Worm (Caenorhabditis elegans) whole organism, young adult: Measurements from ENCODE around the gene F58E1.13.

Source experiments
- B0035.1 ChIP-seq: sonication (generic microtip); optimal IDR thresholded peaks from 2 replicates; lab custom pipeline; 2016; ENCODE audit warnings: missing genetic modification characterization, mild to moderate bottlenecking, missing compliant biosample characterization, missing genotype, missing genetic modification reagents
- F33H1.4 ChIP-seq: fragments of 200-800 bp; sonication (Bioruptor generic); IDR thresholded peaks from 2 replicates; pipeline ENCODE4 v1.3.6; 2022; ENCODE audit warnings: missing genetic modification reagents, missing genetic modification characterization, missing compliant biosample characterization
- F37B4.10 ChIP-seq: fragments of 200-800 bp; sonication (Bioruptor generic); IDR thresholded peaks from 2 replicates; pipeline ENCODE4 v1.3.6; 2022; ENCODE audit warnings: missing genetic modification characterization, missing compliant biosample characterization
- F49E8.2 ChIP-seq: sonication (generic microtip); optimal IDR thresholded peaks from 3 replicates; lab custom pipeline; 2017; ENCODE audit warnings: missing genetic modification characterization, mild to moderate bottlenecking, missing compliant biosample characterization, antibody characterized with exemption, moderate library complexity; ENCODE audit not compliant: insufficient read depth
- F52B5.7 ChIP-seq: sonication (generic microtip); optimal IDR thresholded peaks from 2 replicates; lab custom pipeline; 2016; ENCODE audit warnings: mild to moderate bottlenecking, missing genetic modification characterization, missing compliant biosample characterization
- F55B11.4 ChIP-seq: sonication (generic microtip); optimal IDR thresholded peaks from 2 replicates; lab custom pipeline; 2016; ENCODE audit warnings: missing compliant biosample characterization, missing genetic modification characterization, borderline replicate concordance; ENCODE audit not compliant: insufficient read depth
- T07F8.4 ChIP-seq: sonication (generic microtip); optimal IDR thresholded peaks from 2 replicates; lab custom pipeline; 2016; ENCODE audit warnings: mild to moderate bottlenecking, missing genetic modification characterization, moderate library complexity, missing compliant biosample characterization
- Y53F4B.3 ChIP-seq: fragments of 200-800 bp; sonication (Bioruptor generic); IDR thresholded peaks from 2 replicates; pipeline ENCODE4 v1.3.6; 2022; ENCODE audit warnings: missing genetic modification reagents, missing genetic modification characterization, missing compliant biosample characterization
- Y56A3A.18 ChIP-seq: fragments of 200-800 bp; sonication (Bioruptor generic); IDR thresholded peaks from 2 replicates; pipeline ENCODE4 v1.3.6; 2022; ENCODE audit warnings: missing genetic modification reagents, missing genetic modification characterization, missing compliant biosample characterization
- Y67H2A.10 ChIP-seq: fragments of 200-800 bp; sonication (Bioruptor generic); conservative IDR thresholded peaks from 2 replicates; pipeline ENCODE4 v1.3.6; 2022; ENCODE audit warnings: missing genetic modification reagents, missing genetic modification characterization, missing compliant biosample characterization
- Y79H2A.3 ChIP-seq: fragments of 200-800 bp; sonication (Bioruptor generic); conservative IDR thresholded peaks from 2 replicates; pipeline ENCODE4 v1.3.6; 2022; ENCODE audit warnings: missing genetic modification reagents, missing genetic modification characterization, missing compliant biosample characterization
- ZK185.1 ChIP-seq: sonication (generic microtip); optimal IDR thresholded peaks from 2 replicates; lab custom pipeline; 2016; ENCODE audit warnings: mild to moderate bottlenecking, missing genetic modification characterization, missing compliant biosample characterization; ENCODE audit not compliant: poor library complexity, severe bottlenecking
- akir-1 ChIP-seq: fragments of 200-800 bp; sonication (Bioruptor generic); optimal IDR thresholded peaks from 2 replicates; lab custom pipeline; 2018; ENCODE audit warnings: mild to moderate bottlenecking, missing genetic modification characterization, moderate library complexity, missing compliant biosample characterization
- aptf-3 ChIP-seq: fragments of 200-800 bp; sonication (Bioruptor generic); IDR thresholded peaks from 2 replicates; pipeline ENCODE4 v1.3.6; 2022; ENCODE audit warnings: missing genetic modification characterization, missing compliant biosample characterization
- bed-1 ChIP-seq: fragments of 200-800 bp; sonication (Bioruptor generic); IDR thresholded peaks from 2 replicates; pipeline ENCODE4 v1.3.6; 2022; ENCODE audit warnings: missing genetic modification reagents, missing genetic modification characterization, missing compliant biosample characterization
- ceh-100 ChIP-seq: fragments of 200-800 bp; sonication (Bioruptor generic); IDR thresholded peaks from 2 replicates; pipeline ENCODE4 v1.3.6; 2022; ENCODE audit warnings: missing genetic modification reagents, missing genetic modification characterization, missing compliant biosample characterization
- chd-7 ChIP-seq: sonication (generic microtip); optimal IDR thresholded peaks from 2 replicates; lab custom pipeline; 2016; ENCODE audit warnings: mild to moderate bottlenecking, missing genetic modification characterization, moderate library complexity, missing compliant biosample characterization
- dox-1 ChIP-seq: fragments of 200-800 bp; sonication (Bioruptor generic); IDR thresholded peaks from 2 replicates; pipeline ENCODE4 v1.3.6; 2022; ENCODE audit warnings: missing genetic modification reagents, missing genetic modification characterization, missing compliant biosample characterization
- dpl-1 ChIP-seq: fragments of 150-350 bp; optimal IDR thresholded peaks from 2 replicates; lab custom pipeline; 2014; ENCODE audit warnings: missing biosample characterization, missing genetic modification reagents, missing genetic modification characterization
- efl-1 ChIP-seq: fragments of 150-350 bp; optimal IDR thresholded peaks from 2 replicates; lab custom pipeline; 2014; ENCODE audit warnings: missing biosample characterization, missing genetic modification reagents, missing genetic modification characterization
- egl-44 ChIP-seq: fragments of 200-800 bp; sonication (Bioruptor generic); IDR thresholded peaks from 2 replicates; pipeline ENCODE4 v1.3.6; 2022; ENCODE audit warnings: missing genetic modification reagents, missing genetic modification characterization, missing compliant biosample characterization
- egrh-3 ChIP-seq: fragments of 200-800 bp; sonication (Bioruptor generic); IDR thresholded peaks from 2 replicates; pipeline ENCODE4 v1.3.6; 2022; ENCODE audit warnings: missing genetic modification reagents, missing genetic modification characterization, missing compliant biosample characterization
- ekl-4 ChIP-seq: fragments of 200-800 bp; sonication (Bioruptor generic); IDR thresholded peaks from 2 replicates; pipeline ENCODE4 v1.3.6; 2022; ENCODE audit warnings: missing genetic modification reagents, missing genetic modification characterization, missing compliant biosample characterization
- fkh-3 ChIP-seq: sonication (generic microtip); optimal IDR thresholded peaks from 2 replicates; lab custom pipeline; 2016; ENCODE audit warnings: mild to moderate bottlenecking, missing genetic modification characterization, missing compliant biosample characterization
- let-526 ChIP-seq: fragments of 200-800 bp; sonication (Bioruptor generic); IDR thresholded peaks from 2 replicates; pipeline ENCODE4 v1.3.6; 2022; ENCODE audit warnings: missing genetic modification reagents, missing genetic modification characterization, missing compliant biosample characterization
- lir-1 ChIP-seq: fragments of 200-800 bp; sonication (Bioruptor generic); conservative IDR thresholded peaks from 2 replicates; pipeline ENCODE4 v1.3.6; 2022; ENCODE audit warnings: missing genetic modification reagents, missing genetic modification characterization, missing compliant biosample characterization
- lsy-27 ChIP-seq: sonication (generic microtip); optimal IDR thresholded peaks from 2 replicates; lab custom pipeline; 2017; ENCODE audit warnings: missing genetic modification characterization, mild to moderate bottlenecking, missing compliant biosample characterization, antibody characterized with exemption, missing genotype, borderline replicate concordance; ENCODE audit not compliant: insufficient read depth
- madf-3 ChIP-seq: fragments of 200-800 bp; sonication (Bioruptor generic); IDR thresholded peaks from 2 replicates; pipeline ENCODE4 v1.3.6; 2022; ENCODE audit warnings: missing genetic modification reagents, missing genetic modification characterization, missing compliant biosample characterization
- madf-6 ChIP-seq: fragments of 200-800 bp; sonication (Bioruptor generic); IDR thresholded peaks from 2 replicates; pipeline ENCODE4 v1.3.6; 2022; ENCODE audit warnings: missing genetic modification reagents, missing genetic modification characterization, missing compliant biosample characterization
- mel-28 ChIP-seq: sonication (generic microtip); optimal IDR thresholded peaks from 2 replicates; lab custom pipeline; 2016; ENCODE audit warnings: borderline replicate concordance, mild to moderate bottlenecking, missing genetic modification characterization, missing compliant biosample characterization
- rec-8 ChIP-seq, 2 experiments: sonication (generic microtip); optimal IDR thresholded peaks; 2 replicates each; lab custom pipeline; 2016; ENCODE audit warnings: mild to moderate bottlenecking in 2 of 2, missing genetic modification characterization in 2 of 2, missing genetic modification reagents in 2 of 2, missing genotype in 2 of 2, missing biosample characterization in 1 of 2, missing compliant biosample characterization in 1 of 2, moderate library complexity in 1 of 2
- rpc-1 ChIP-seq, 2 experiments: fragments of 150-350 bp in 1 of 2; sonication (generic microtip) in 1 of 2; optimal IDR thresholded peaks; 2 replicates each; lab custom pipeline; 2014 to 2018; ENCODE audit warnings: missing biosample characterization in 1 of 2, missing genetic modification characterization in 1 of 2, missing genetic modification reagents in 1 of 2, missing genotype in 1 of 2
- snpc-1.1 ChIP-seq: sonication (generic microtip); optimal IDR thresholded peaks from 2 replicates; lab custom pipeline; 2017; ENCODE audit warnings: missing genetic modification characterization, mild to moderate bottlenecking, missing compliant biosample characterization, antibody characterized with exemption, moderate library complexity, missing genotype, missing genetic modification reagents; ENCODE audit not compliant: insufficient read depth
- snpc-1.3 ChIP-seq: sonication (generic microtip); optimal IDR thresholded peaks from 2 replicates; lab custom pipeline; 2017; ENCODE audit warnings: missing genetic modification characterization, mild to moderate bottlenecking, missing compliant biosample characterization, antibody characterized with exemption, moderate library complexity, missing genotype, missing genetic modification reagents; ENCODE audit not compliant: insufficient read depth
- sptf-2 ChIP-seq: fragments of 200-800 bp; sonication (Bioruptor generic); optimal IDR thresholded peaks from 2 replicates; lab custom pipeline; 2018; ENCODE audit warnings: mild to moderate bottlenecking, missing genetic modification characterization, missing compliant biosample characterization
- unc-130 ChIP-seq: sonication (generic microtip); optimal IDR thresholded peaks from 2 replicates; lab custom pipeline; 2016; ENCODE audit warnings: missing genetic modification reagents, missing genetic modification characterization, missing compliant biosample characterization
- xnd-1 ChIP-seq: sonication (generic microtip); optimal IDR thresholded peaks from 2 replicates; lab custom pipeline; 2016; ENCODE audit warnings: missing genotype, missing genetic modification reagents, missing genetic modification characterization, missing compliant biosample characterization
- ztf-18 ChIP-seq: sonication (generic microtip); optimal IDR thresholded peaks from 2 replicates; lab custom pipeline; 2016; ENCODE audit warnings: missing genotype, mild to moderate bottlenecking, missing genetic modification characterization, missing compliant biosample characterization
- ztf-22 ChIP-seq: fragments of 200-800 bp; sonication (Bioruptor generic); optimal IDR thresholded peaks from 2 replicates; lab custom pipeline; 2018; ENCODE audit warnings: mild to moderate bottlenecking, missing genetic modification characterization, moderate library complexity, missing compliant biosample characterization
- ztf-25 ChIP-seq: fragments of 200-800 bp; sonication (Bioruptor generic); IDR thresholded peaks from 2 replicates; pipeline ENCODE4 v1.3.6; 2022; ENCODE audit warnings: missing genetic modification reagents, missing genetic modification characterization, missing compliant biosample characterization
- ztf-6 ChIP-seq: fragments of 200-800 bp; sonication (Bioruptor generic); IDR thresholded peaks from 2 replicates; pipeline ENCODE4 v1.3.6; 2022; ENCODE audit warnings: missing genetic modification reagents, missing genetic modification characterization, missing compliant biosample characterization

The F58E1.13 gene

ce11 chrII:1654917-1655316, 40.8 kb downstream of the F58E1.13 start, which contains the start of gene btb-12 (continued):
- no peak for TF ChIP-seq egl-44
- no peak for TF ChIP-seq rpc-1 (optimal IDR thresholded peaks at IDR 0.05; lab: Kevin White, UChicago)
- TF ChIP-seq rpc-1 (tag; optimal IDR thresholded peaks at IDR 0.05; lab: Kevin White, UChicago) = no peak
- no peak for TF ChIP-seq ekl-4

- TF ChIP-seq F52B5.7 (tag; lab: Kevin White, UChicago) (no peak), F37B4.10 (GFP tag; lab: Robert Waterston, UW) (no peak), ztf-25 (GFP tag; lab: Robert Waterston, UW) (no peak), F55B11.4 (tag; lab: Kevin White, UChicago) (no peak), T07F8.4 (tag; lab: Kevin White, UChicago) (no peak), F33H1.4 (GFP tag; lab: Robert Waterston, UW) (no peak), Y56A3A.18 (GFP tag; lab: Robert Waterston, UW) (no peak), Y79H2A.3 (GFP tag; lab: Robert Waterston, UW) (no peak), madf-3 (GFP tag; lab: Robert Waterston, UW) (no peak), lir-1 (GFP tag; lab: Robert Waterston, UW) (no peak)
- TF ChIP-seq, all 124 proteins: peak for 0
Measured at ce11 chrII:1653397-1653796, 42.3 kb downstream of the F58E1.13 start, which contains the start of gene fbxb-15. Gene fbxb-15, minus strand, starts transcription at chrII:1653497.

DNA sequence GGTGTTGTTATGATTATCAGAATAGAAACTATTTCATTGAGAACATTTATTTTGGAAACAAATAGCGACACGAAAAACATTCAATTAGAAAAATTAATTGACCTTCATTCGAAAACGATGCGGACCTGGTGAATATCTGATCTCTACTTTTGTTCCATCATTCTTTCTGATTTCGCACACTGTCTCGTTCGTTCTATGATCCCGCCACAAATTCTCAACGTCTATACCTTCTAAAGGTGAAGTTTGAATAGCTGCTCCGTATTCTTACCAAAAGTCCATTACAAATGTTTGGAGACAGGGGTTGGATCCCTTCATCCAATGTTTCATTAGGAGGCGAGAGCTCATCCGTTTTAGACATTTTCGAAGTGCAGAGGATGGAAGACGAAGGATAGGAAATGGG, 43.9 kb downstream of the F58E1.13 start, which contains the start of gene fbxb-16:
TSS of gene fbxb-16 (minus strand) at position 101 of the 400 bp plus-strand sequence.
- TF ChIP-seq madf-6 (no peak), lsy-27 (tag; lab: Kevin White, UChicago) (no peak), ztf-6 (GFP tag; lab: Robert Waterston, UW) (no peak), Y79H2A.3 (GFP tag; lab: Robert Waterston, UW) (no peak), xnd-1 (no peak), madf-3 (GFP tag; lab: Robert Waterston, UW) (no peak), bed-1 (no peak), fkh-3 (tag; lab: Kevin White, UChicago) (no peak), ceh-100 (GFP tag; lab: Robert Waterston, UW) (no peak), lir-1 (GFP tag; lab: Robert Waterston, UW) (no peak), aptf-3 (no peak), ztf-18 (tag; lab: Kevin White, UChicago) (no peak), ztf-25 (GFP tag; lab: Robert Waterston, UW) (no peak), unc-130 (GFP tag; lab: Kevin White, UChicago) (no peak), dpl-1 (no peak), egl-44 (no peak), Y67H2A.10 (GFP tag; lab: Robert Waterston, UW) (no peak), chd-7 (tag; lab: Kevin White, UChicago) (no peak), egrh-3 (GFP tag; lab: Robert Waterston, UW) (no peak), let-526 (GFP tag; lab: Robert Waterston, UW) (no peak)
- TF ChIP-seq, all 124 proteins: peak for 0

- TF ChIP-seq Y53F4B.3 (GFP tag; lab: Robert Waterston, UW) = no peak
- TF ChIP-seq akir-1 (GFP tag; lab: Kevin White, UChicago) = no peak
- TF ChIP-seq ztf-25 (GFP tag; lab: Robert Waterston, UW) = no peak
- no peak for TF ChIP-seq F55B11.4 (tag; lab: Kevin White, UChicago)
- TF ChIP-seq snpc-1.1 (tag; lab: Kevin White, UChicago) = no peak
- no peak for TF ChIP-seq ZK185.1
- TF ChIP-seq efl-1 (GFP tag; lab: Kevin White, UChicago) = no peak
- no peak for TF ChIP-seq snpc-1.3 (tag; lab: Kevin White, UChicago)
- TF ChIP-seq F49E8.2 = no peak
- no peak for TF ChIP-seq rec-8 (tag; optimal IDR thresholded peaks at IDR 0.05; lab: Kevin White, UChicago)
- TF ChIP-seq sptf-2 (GFP tag; lab: Kevin White, UChicago) = no peak
- no peak for TF ChIP-seq B0035.1 (tag; lab: Kevin White, UChicago)
- no peak for TF ChIP-seq ztf-6 (GFP tag; lab: Robert Waterston, UW)
- TF ChIP-seq dox-1 = no peak
- no peak for TF ChIP-seq bed-1
- TF ChIP-seq ztf-22 (GFP tag; lab: Kevin White, UChicago) = no peak
- TF ChIP-seq mel-28 (tag; lab: Kevin White, UChicago) = no peak
- TF ChIP-seq aptf-3 = no peak
Measured at ce11 chrII:1650502-1650901, 45.2 kb downstream of the F58E1.13 start, which contains the start of gene fbxb-20. Gene fbxb-20, minus strand, starts transcription at chrII:1650602.
